Fruit fly (Drosophila melanogaster): ENCODE results near the gene CG4998.
A peak's percentile ranks its signal among the peaks of the same experiment; 100 is the strongest.

CG4998 gene

dm6 chr3L:16313985-16314384 is 24.8 kb upstream of the CG4998 start, which contains the start of gene CG13062:
TSS of gene CG13062 (plus strand) at chr3L:16314285.
- TF ChIP-seq YL-1 (GFP tag; optimal IDR thresholded peaks at IDR 0.05) (no peak), bigmax (GFP tag; optimal IDR thresholded peaks at IDR 0.05) (no peak), CG2199 (GFP tag; IDR thresholded peaks at IDR 0.05) (no peak), Pdp1 (GFP tag; optimal IDR thresholded peaks at IDR 0.05) (no peak), sug (tag; optimal IDR thresholded peaks at IDR 0.05) (no peak), lov (optimal IDR thresholded peaks at IDR 0.05) (no peak), lov (GFP tag; IDR thresholded peaks at IDR 0.05) (0 out of 3 replicates have a peak, but pooled peaks have one; percentile 22)

DNA sequence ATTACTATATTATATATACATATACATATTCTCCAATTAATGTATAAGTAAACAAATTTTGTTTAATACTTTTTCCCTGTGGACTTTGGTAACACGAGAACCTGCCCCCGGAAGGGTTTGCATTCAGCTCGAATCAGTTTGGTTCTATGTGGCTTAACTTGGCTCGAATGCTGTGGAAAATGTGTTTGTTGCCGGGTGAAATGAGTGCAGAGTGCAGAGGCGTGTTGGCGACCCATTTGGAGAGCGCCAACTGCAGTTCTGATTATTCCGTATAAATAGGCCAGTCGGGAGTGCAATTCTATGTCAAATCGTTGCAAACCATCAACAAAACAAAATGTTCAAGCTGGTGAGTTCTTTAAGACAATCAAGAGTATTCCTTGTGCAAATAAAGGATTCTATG is 21.1 kb upstream of the CG4998 start, which contains the start of gene Nplp3:
TSS of gene Nplp3 (plus strand) at position 301 of the 400 bp plus-strand sequence.
- TF ChIP-seq CG12659 (GFP tag; optimal IDR thresholded peaks at IDR 0.05) (no peak), hbn (GFP tag; IDR thresholded peaks at IDR 0.05; ENCODE audit: partially characterized antibody) (no peak), cas (GFP tag; IDR thresholded peaks at IDR 0.05) (no peak), NC2α (GFP tag; optimal IDR thresholded peaks at IDR 0.05) (no peak), CG11093 (GFP tag; IDR thresholded peaks at IDR 0.05) (no peak), CG12744 (GFP tag; optimal IDR thresholded peaks at IDR 0.05) (no peak), Med (GFP tag) (no peak), Hey (tag; optimal IDR thresholded peaks at IDR 0.05) (no peak), CG6654 (GFP tag; optimal IDR thresholded peaks at IDR 0.05) (no peak), CG18262 (tag; optimal IDR thresholded peaks at IDR 0.05) (no peak), cato (GFP tag; optimal IDR thresholded peaks at IDR 0.05; ENCODE audit: borderline replicate concordance) (no peak)

dm6 chr3L:16319399-16319906 is 19.4 kb upstream of the CG4998 start, which contains the start of the genes CG13041 and CG13060:
TSS of gene CG13041 (minus strand) at chr3L:16319526.
TSS of gene CG13060 (plus strand) at chr3L:16319856.
- TF ChIP-seq chinmo (GFP tag; IDR thresholded peaks at IDR 0.05; ENCODE audit: partially characterized antibody) (0 out of 4 replicates have a peak, but pooled peaks have one; percentile 61), Deaf1 (tag; optimal IDR thresholded peaks at IDR 0.05) (peak; percentile 68), CG9817 (tag; optimal IDR thresholded peaks at IDR 0.05) (no peak), fd3F (GFP tag; optimal IDR thresholded peaks at IDR 0.05) (no peak), YL-1 (GFP tag; optimal IDR thresholded peaks at IDR 0.05) (no peak), ems (GFP tag; optimal IDR thresholded peaks at IDR 0.05) (no peak), trh (GFP tag; optimal IDR thresholded peaks at IDR 0.05) (no peak), CG8290 (GFP tag; optimal IDR thresholded peaks at IDR 0.05) (no peak), CG8290 (tag; optimal IDR thresholded peaks at IDR 0.05) (no peak), CG6854 (GFP tag; optimal IDR thresholded peaks at IDR 0.05) (no peak)

dm6 chr3L:16321172-16321571 is 17.6 kb upstream of the CG4998 start, which contains the start of gene CG42718:
TSS of gene CG42718 (minus strand) at chr3L:16321272.
- TF ChIP-seq gsb-n (tag; optimal IDR thresholded peaks at IDR 0.05) (no peak), CG34224 (GFP tag; IDR thresholded peaks at IDR 0.05; ENCODE audit: partially characterized antibody) (no peak), CG1603 (tag; optimal IDR thresholded peaks at IDR 0.05) (no peak), Kr (GFP tag; optimal IDR thresholded peaks at IDR 0.05) (no peak), kni (GFP tag; optimal IDR thresholded peaks at IDR 0.05) (no peak), Taf1 (GFP tag; IDR thresholded peaks at IDR 0.05) (no peak), maf-S (GFP tag; optimal IDR thresholded peaks at IDR 0.05) (no peak), pum (GFP tag; optimal IDR thresholded peaks at IDR 0.05) (no peak), CG5245 (GFP tag; optimal IDR thresholded peaks at IDR 0.05) (no peak), CG10147 (GFP tag; optimal IDR thresholded peaks at IDR 0.05) (no peak), CG8281 (tag; optimal IDR thresholded peaks at IDR 0.05) (no peak), CG1024 (GFP tag; IDR thresholded peaks at IDR 0.05) (no peak), CG11247 (GFP tag; IDR thresholded peaks at IDR 0.05) (no peak), CG6654 (GFP tag; optimal IDR thresholded peaks at IDR 0.05) (no peak), CG15269 (tag; optimal IDR thresholded peaks at IDR 0.05) (no peak), CG15479 (GFP tag; optimal IDR thresholded peaks at IDR 0.05) (no peak), NFAT (GFP tag; IDR thresholded peaks at IDR 0.05) (no peak), BEAF-32 (GFP tag; optimal IDR thresholded peaks at IDR 0.05) (no peak)
